Fruit fly (Drosophila melanogaster): ENCODE results near the gene Acat2.

The Acat2 gene

dm6 chr3L:1342133-1342580 lies 39.4 kb downstream of the Acat2 start, which contains the start of gene indra:
Gene indra, minus strand, starts transcription at chr3L:1342403.
- TF ChIP-seq Myc (optimal IDR thresholded peaks at IDR 0.05): no peak
- TF ChIP-seq insv (optimal IDR thresholded peaks at IDR 0.05): no peak
- no peak for TF ChIP-seq psq (optimal IDR thresholded peaks at IDR 0.05)
- TF ChIP-seq ttk (optimal IDR thresholded peaks at IDR 0.05): no peak
- TF ChIP-seq Sin3A (optimal IDR thresholded peaks at IDR 0.05): no peak

dm6 chr3L:1346956-1347587 lies 44.3 kb downstream of the Acat2 start:
- TF ChIP-seq ttk (optimal IDR thresholded peaks at IDR 0.05): no peak
- TF ChIP-seq psq (optimal IDR thresholded peaks at IDR 0.05): no peak
- no peak for TF ChIP-seq h (optimal IDR thresholded peaks at IDR 0.05)
- TF ChIP-seq Myc (optimal IDR thresholded peaks at IDR 0.05): no peak
- no peak for TF ChIP-seq insv (optimal IDR thresholded peaks at IDR 0.05)
- TF ChIP-seq Sin3A (optimal IDR thresholded peaks at IDR 0.05): no peak

dm6 chr3L:1348248-1348647 lies 45.5 kb downstream of the Acat2 start:
- no peak for TF ChIP-seq psq (optimal IDR thresholded peaks at IDR 0.05)
- TF ChIP-seq h (optimal IDR thresholded peaks at IDR 0.05): no peak

- no peak for TF ChIP-seq Sin3A (optimal IDR thresholded peaks at IDR 0.05)
- TF ChIP-seq Myc (optimal IDR thresholded peaks at IDR 0.05): no peak
- TF ChIP-seq h (optimal IDR thresholded peaks at IDR 0.05): no peak
- no peak for TF ChIP-seq psq (optimal IDR thresholded peaks at IDR 0.05)
- TF ChIP-seq ttk (optimal IDR thresholded peaks at IDR 0.05): no peak
- no peak for TF ChIP-seq insv (optimal IDR thresholded peaks at IDR 0.05)
These were observed 46.2 kb downstream of the Acat2 start for dm6 chr3L:1348935-1349334.

- TF ChIP-seq ttk (optimal IDR thresholded peaks at IDR 0.05) (no peak), h (optimal IDR thresholded peaks at IDR 0.05) (no peak), Myc (optimal IDR thresholded peaks at IDR 0.05) (no peak), Sin3A (optimal IDR thresholded peaks at IDR 0.05) (no peak), psq (optimal IDR thresholded peaks at IDR 0.05) (no peak), insv (optimal IDR thresholded peaks at IDR 0.05) (no peak)
These were observed 46.7 kb downstream of the Acat2 start for dm6 chr3L:1349397-1349796.

- TF ChIP-seq h (optimal IDR thresholded peaks at IDR 0.05): no peak
- TF ChIP-seq psq (optimal IDR thresholded peaks at IDR 0.05): peak; percentile 85
These were observed 47.5 kb downstream of the Acat2 start for dm6 chr3L:1349942-1350923.

- TF ChIP-seq insv (optimal IDR thresholded peaks at IDR 0.05) (no peak), psq (optimal IDR thresholded peaks at IDR 0.05) (peak; percentile 31)
These were observed 48.1 kb downstream of the Acat2 start, which contains the start of gene CG9166 for dm6 chr3L:1350924-1351215. Gene CG9166, plus strand, starts transcription at chr3L:1351116.

dm6 chr3L:1352065-1352464 lies 49.3 kb downstream of the Acat2 start:
- TF ChIP-seq ttk (optimal IDR thresholded peaks at IDR 0.05) (no peak), psq (optimal IDR thresholded peaks at IDR 0.05) (no peak), Myc (optimal IDR thresholded peaks at IDR 0.05) (no peak), h (optimal IDR thresholded peaks at IDR 0.05) (no peak), insv (optimal IDR thresholded peaks at IDR 0.05) (no peak), Sin3A (optimal IDR thresholded peaks at IDR 0.05) (no peak)

- no peak for TF ChIP-seq Sin3A (optimal IDR thresholded peaks at IDR 0.05)
- no peak for TF ChIP-seq insv (optimal IDR thresholded peaks at IDR 0.05)
- no peak for TF ChIP-seq ttk (optimal IDR thresholded peaks at IDR 0.05)
- no peak for TF ChIP-seq Myc (optimal IDR thresholded peaks at IDR 0.05)
- TF ChIP-seq psq (optimal IDR thresholded peaks at IDR 0.05): no peak
- TF ChIP-seq h (optimal IDR thresholded peaks at IDR 0.05): no peak
These were observed 51.5 kb downstream of the Acat2 start for dm6 chr3L:1354214-1354613.
